Fruit fly (Drosophila melanogaster): ENCODE results near the gene CG2617.

DNA sequence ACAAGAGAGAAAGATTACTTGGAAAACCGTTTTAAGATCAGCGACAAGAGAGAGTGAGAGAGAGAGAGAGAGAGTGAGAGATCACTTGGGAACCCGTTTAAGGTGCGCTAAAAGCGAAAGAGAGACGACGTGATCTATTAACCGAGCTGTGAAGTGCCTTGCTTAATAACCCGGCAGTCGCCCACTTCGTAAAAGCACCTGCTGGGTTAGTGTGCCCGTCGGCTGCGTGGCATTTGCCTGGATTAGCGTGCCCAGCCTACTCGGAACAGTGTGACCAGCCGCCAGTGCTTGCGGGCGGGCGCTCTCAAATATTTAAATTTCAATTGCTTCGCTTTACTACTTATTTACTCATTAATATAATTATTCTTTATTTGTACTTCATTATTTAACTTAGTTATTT lies 43.8 kb upstream of the CG2617 start:
- TF ChIP-seq pan (optimal IDR thresholded peaks at IDR 0.05) (no peak), Dll (optimal IDR thresholded peaks at IDR 0.05) (no peak)

All from whole organism.